Worm (Caenorhabditis elegans): ENCODE measurements around the gene nsy-1.

ce11 chrII:5055129-5055666, 32.6 kb downstream of the nsy-1 start, which contains the start of the genes ify-1 and rpl-22:
- TF ChIP-seq fkh-10 (GFP tag; optimal IDR thresholded peaks at IDR 0.05) (peak; percentile 87), sox-4 (tag; optimal IDR thresholded peaks at IDR 0.05) (peak; percentile 48), blmp-1 (tag; optimal IDR thresholded peaks at IDR 0.05) (peak; percentile 87), rnt-1 (tag; optimal IDR thresholded peaks at IDR 0.05) (peak; percentile 96), lin-39 (tag; optimal IDR thresholded peaks at IDR 0.05) (peak; percentile 82), unc-30 (tag; optimal IDR thresholded peaks at IDR 0.05) (no peak), fos-1 (tag; optimal IDR thresholded peaks at IDR 0.05) (peak; percentile 86), nhr-28 (tag; optimal IDR thresholded peaks at IDR 0.05) (no peak), snpc-4 (tag; optimal IDR thresholded peaks at IDR 0.05) (peak; percentile 93), ama-1 (optimal IDR thresholded peaks at IDR 0.05) (peak; percentile 70), Y116A8C.19 (tag; optimal IDR thresholded peaks at IDR 0.05; ENCODE audit: borderline replicate concordance) (no peak), dpl-1 (GFP tag; optimal IDR thresholded peaks at IDR 0.05) (peak; percentile 93 to 94 (median 94)), nhr-12 (tag; optimal IDR thresholded peaks at IDR 0.05) (no peak)
